Worm (Caenorhabditis elegans) whole organism, L4 larva: ENCODE results near the gene mks-3.

Experiments used
- F26F4.8 ChIP-seq: fragments of 200-800 bp; sonication (Bioruptor generic); conservative IDR thresholded peaks from 2 replicates; pipeline ENCODE4 v1.3.6; 2022; ENCODE audit warnings: missing genetic modification characterization, missing compliant biosample characterization
- F37D6.2 ChIP-seq: sonication (generic microtip); optimal IDR thresholded peaks from 2 replicates; lab custom pipeline; 2016; ENCODE audit warnings: mild to moderate bottlenecking, missing genetic modification characterization, missing compliant biosample characterization
- F44E2.7 ChIP-seq: fragments of 200-800 bp; sonication (Bioruptor generic); IDR thresholded peaks from 2 replicates; pipeline ENCODE4 v2.1.2; 2022; ENCODE audit warnings: missing genetic modification characterization, missing compliant biosample characterization
- Y75B8A.6 ChIP-seq: fragments of 200-800 bp; sonication (Bioruptor generic); IDR thresholded peaks from 2 replicates; pipeline ENCODE4 v1.3.6; 2022; ENCODE audit warnings: missing genetic modification reagents, missing genetic modification characterization, missing compliant biosample characterization
- aha-1 ChIP-seq: fragments of 150-350 bp; peaks from one replicate; lab custom pipeline; 2014; ENCODE audit warnings: missing biosample characterization, missing genetic modification characterization
- attf-4 ChIP-seq: sonication (generic microtip); optimal IDR thresholded peaks from 3 replicates; lab custom pipeline; 2017; ENCODE audit warnings: missing biosample characterization, missing genetic modification characterization
- ceh-28 ChIP-seq: fragments of 150-350 bp; optimal IDR thresholded peaks from 2 replicates; lab custom pipeline; 2014; ENCODE audit warnings: missing biosample characterization, missing genetic modification reagents, missing genetic modification characterization
- ceh-32 ChIP-seq: sonication (generic microtip); optimal IDR thresholded peaks from 2 replicates; lab custom pipeline; 2016; ENCODE audit warnings: mild to moderate bottlenecking, missing genetic modification characterization, missing compliant biosample characterization; ENCODE audit not compliant: poor library complexity
- ceh-62 ChIP-seq: sonication (generic microtip); optimal IDR thresholded peaks from 2 replicates; lab custom pipeline; 2017; ENCODE audit warnings: missing biosample characterization, missing genetic modification characterization
- ces-1 ChIP-seq: fragments of 150-350 bp; sonication (generic microtip); optimal IDR thresholded peaks from 4 replicates; lab custom pipeline; 2014; ENCODE audit warnings: missing biosample characterization, missing genetic modification reagents, missing genetic modification characterization
- cey-2 ChIP-seq: sonication (generic microtip); optimal IDR thresholded peaks from 3 replicates; lab custom pipeline; 2017; ENCODE audit warnings: missing genetic modification characterization, mild to moderate bottlenecking, missing compliant biosample characterization, antibody characterized with exemption, borderline replicate concordance; ENCODE audit not compliant: insufficient read depth
- ctbp-1 ChIP-seq: fragments of 200-800 bp; sonication (Bioruptor generic); IDR thresholded peaks from 2 replicates; pipeline ENCODE4 v1.3.6; 2022; ENCODE audit warnings: missing genetic modification reagents, missing genetic modification characterization, missing compliant biosample characterization
- daf-12 ChIP-seq: fragments of 150-350 bp; optimal IDR thresholded peaks from 2 replicates; lab custom pipeline; 2014; ENCODE audit warnings: missing biosample characterization, missing genetic modification reagents, missing genetic modification characterization
- daf-16 ChIP-seq, 3 experiments: sonication (generic microtip); optimal IDR thresholded peaks; 2 replicates each; lab custom pipeline; 2016 to 2017; ENCODE audit warnings: missing genetic modification characterization in 3 of 3, missing genetic modification reagents in 3 of 3, mild to moderate bottlenecking in 2 of 3, missing compliant biosample characterization in 2 of 3, missing biosample characterization in 1 of 3, moderate library complexity in 1 of 3
- daf-19 ChIP-seq: fragments of 200-800 bp; sonication (Bioruptor generic); conservative IDR thresholded peaks from 2 replicates; pipeline ENCODE4 v1.3.6; 2022; ENCODE audit warnings: missing genetic modification characterization, missing compliant biosample characterization
- dmd-6 ChIP-seq: fragments of 200-800 bp; sonication (Bioruptor generic); IDR thresholded peaks from 2 replicates; pipeline ENCODE4 v1.3.6; 2022; ENCODE audit warnings: missing genetic modification reagents, missing genetic modification characterization, missing compliant biosample characterization
- dmd-9 ChIP-seq: fragments of 200-800 bp; sonication (Bioruptor generic); IDR thresholded peaks from 2 replicates; pipeline ENCODE4 v1.3.6; 2022; ENCODE audit warnings: missing genetic modification reagents, missing genetic modification characterization, missing compliant biosample characterization
- dpl-1 ChIP-seq: fragments of 150-350 bp; optimal IDR thresholded peaks from 2 replicates; lab custom pipeline; 2014; ENCODE audit warnings: missing biosample characterization, missing genetic modification reagents, missing genetic modification characterization
- dve-1 ChIP-seq: sonication (generic microtip); optimal IDR thresholded peaks from 2 replicates; lab custom pipeline; 2017; ENCODE audit warnings: antibody characterized with exemption, mild to moderate bottlenecking, missing genetic modification characterization, missing compliant biosample characterization; ENCODE audit not compliant: insufficient read depth
- egl-43 ChIP-seq: fragments of 200-800 bp; sonication (Bioruptor generic); IDR thresholded peaks from 2 replicates; pipeline ENCODE4 v1.3.6; 2022; ENCODE audit warnings: missing genetic modification reagents, missing genetic modification characterization, missing compliant biosample characterization
- fkh-10 ChIP-seq: fragments of 150-350 bp; optimal IDR thresholded peaks from 2 replicates; lab custom pipeline; 2014; ENCODE audit warnings: missing biosample characterization, missing genetic modification reagents, missing genetic modification characterization
- hif-1 ChIP-seq, 2 experiments: sonication (generic microtip); optimal IDR thresholded peaks; 2 replicates each; lab custom pipeline; 2016 to 2017; ENCODE audit warnings: missing compliant biosample characterization in 2 of 2, missing genetic modification characterization in 2 of 2, missing genetic modification reagents in 2 of 2, missing genotype in 2 of 2, mild to moderate bottlenecking in 1 of 2
- hlh-30 ChIP-seq: sonication (generic microtip); optimal IDR thresholded peaks from 2 replicates; lab custom pipeline; 2017; ENCODE audit warnings: antibody characterized with exemption, mild to moderate bottlenecking, missing genetic modification characterization, missing compliant biosample characterization; ENCODE audit not compliant: insufficient read depth
- jun-1 ChIP-seq: fragments of 150-350 bp; optimal IDR thresholded peaks from 2 replicates; lab custom pipeline; 2014; ENCODE audit warnings: missing biosample characterization, missing genetic modification reagents, missing genetic modification characterization
- lin-13 ChIP-seq: fragments of 150-350 bp; optimal IDR thresholded peaks from 2 replicates; lab custom pipeline; 2014; ENCODE audit warnings: missing biosample characterization, missing genetic modification reagents, missing genetic modification characterization
- lin-15B ChIP-seq: fragments of 150-350 bp; sonication (generic microtip); optimal IDR thresholded peaks from 3 replicates; lab custom pipeline; 2014; ENCODE audit warnings: missing biosample characterization, missing genetic modification characterization
- lin-29 ChIP-seq: fragments of 200-800 bp; sonication (Bioruptor generic); IDR thresholded peaks from 2 replicates; pipeline ENCODE4 v1.3.6; 2022; ENCODE audit warnings: missing genetic modification reagents, missing genetic modification characterization, missing compliant biosample characterization
- lsy-2 ChIP-seq, 2 experiments: fragments of 150-350 bp in 1 of 2; sonication (generic microtip) in 1 of 2; optimal IDR thresholded peaks; 2 replicates each; lab custom pipeline; 2014 to 2017; ENCODE audit warnings: missing biosample characterization in 2 of 2, missing genetic modification characterization in 2 of 2
- madf-5 ChIP-seq, 2 experiments: fragments of 200-800 bp; sonication (Bioruptor generic); IDR thresholded peaks; 2 replicates each; pipeline ENCODE4 v1.3.6; 2022; ENCODE audit warnings: missing compliant biosample characterization in 2 of 2, missing genetic modification characterization in 2 of 2
- mep-1 ChIP-seq: fragments of 150-350 bp; sonication (generic microtip); optimal IDR thresholded peaks from 3 replicates; lab custom pipeline; 2014; ENCODE audit warnings: missing biosample characterization, missing genetic modification characterization
- mes-2 ChIP-seq: sonication (generic microtip); optimal IDR thresholded peaks from 2 replicates; lab custom pipeline; 2016; ENCODE audit warnings: missing genotype, mild to moderate bottlenecking, missing genetic modification characterization, missing compliant biosample characterization; ENCODE audit not compliant: poor library complexity, severe bottlenecking
- mxl-2 ChIP-seq: fragments of 200-800 bp; sonication (Bioruptor generic); conservative IDR thresholded peaks from 2 replicates; pipeline ENCODE4 v1.3.6; 2022; ENCODE audit warnings: missing genetic modification reagents, missing genetic modification characterization, missing compliant biosample characterization
- nhr-28 ChIP-seq: fragments of 150-350 bp; optimal IDR thresholded peaks from 2 replicates; lab custom pipeline; 2014; ENCODE audit warnings: missing biosample characterization, missing genetic modification characterization
- nhr-41 ChIP-seq: fragments of 200-800 bp; sonication (Bioruptor generic); IDR thresholded peaks from 2 replicates; pipeline ENCODE4 v1.3.6; 2022; ENCODE audit warnings: missing genetic modification reagents, missing genetic modification characterization, missing compliant biosample characterization
- php-3 ChIP-seq: fragments of 200-800 bp; sonication (Bioruptor generic); IDR thresholded peaks from 2 replicates; pipeline ENCODE4 v1.3.6; 2022; ENCODE audit warnings: missing genetic modification reagents, missing genetic modification characterization, missing compliant biosample characterization
- pqm-1 ChIP-seq: sonication (generic microtip); optimal IDR thresholded peaks from 2 replicates; lab custom pipeline; 2017; ENCODE audit warnings: missing biosample characterization, missing genetic modification characterization
- rbr-2 ChIP-seq: sonication (generic microtip); optimal IDR thresholded peaks from 2 replicates; lab custom pipeline; 2016; ENCODE audit warnings: missing genotype, missing genetic modification characterization, missing compliant biosample characterization
- set-16 ChIP-seq: fragments of 200-800 bp; sonication (Bioruptor generic); IDR thresholded peaks from 2 replicates; pipeline ENCODE4 v1.3.6; 2022; ENCODE audit warnings: missing genetic modification reagents, missing genetic modification characterization, missing compliant biosample characterization
- spr-3 ChIP-seq: fragments of 200-800 bp; sonication (Bioruptor generic); optimal IDR thresholded peaks from 2 replicates; lab custom pipeline; 2018; ENCODE audit warnings: mild to moderate bottlenecking, missing genetic modification characterization, missing compliant biosample characterization
- unc-130 ChIP-seq: sonication (generic microtip); optimal IDR thresholded peaks from 2 replicates; lab custom pipeline; 2016; ENCODE audit warnings: missing genetic modification reagents, missing genetic modification characterization, missing compliant biosample characterization
- unc-62 ChIP-seq, 3 experiments: fragments of 150-350 bp in 1 of 3; sonication (generic microtip); optimal IDR thresholded peaks in 2 of 3; peaks in 1 of 3; 1 replicate in 1 of 3; 2 replicates in 2 of 3; lab custom pipeline; 2014 to 2017; ENCODE audit warnings: missing biosample characterization in 3 of 3, missing genetic modification characterization in 3 of 3, missing genetic modification reagents in 3 of 3, missing genotype in 1 of 3

The mks-3 gene

DNA sequence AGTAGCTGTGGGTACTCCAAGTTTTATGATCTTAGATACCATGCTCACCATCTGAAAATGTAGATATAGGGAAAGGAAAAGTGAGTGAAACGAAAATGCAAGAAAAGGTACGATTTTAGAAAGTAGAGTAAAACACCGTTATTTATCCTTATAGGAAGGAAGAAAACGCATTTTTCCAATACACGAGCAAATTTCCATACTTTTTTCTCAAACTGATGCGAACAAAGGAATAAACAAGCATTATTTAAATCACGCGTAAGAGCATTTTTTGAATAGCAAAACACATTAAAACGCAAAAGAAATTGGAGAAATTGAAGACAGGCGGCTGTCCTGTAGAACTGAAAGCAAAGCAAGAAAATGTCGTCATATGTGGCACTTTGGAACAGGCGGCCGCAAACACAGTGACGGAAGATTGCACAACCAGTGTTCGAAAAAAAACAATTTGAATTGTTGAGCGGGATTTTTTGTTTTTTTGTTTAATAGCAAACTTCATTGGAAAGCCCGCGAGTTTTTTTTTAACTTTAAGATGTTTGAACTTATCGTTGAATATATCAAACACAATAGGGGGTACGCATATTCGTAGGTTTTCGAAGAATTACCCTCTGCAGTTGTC is 15.4 kb upstream of the mks-3 start, which contains the start of gene pgam-5:
Gene pgam-5, minus strand, starts transcription at position 51 of the 613 bp plus-strand sequence.
- TF ChIP-seq dpl-1 (GFP tag; lab: Kevin White, UChicago) (peak; percentile 30), mes-2 (peak; percentile 40), hif-1 (tag; optimal IDR thresholded peaks at IDR 0.05; lab: Kevin White, UChicago) (no peak)
- TF ChIP-seq, all 104 proteins: peak for 2

ce11 chrII:7594812-7595211 is 11.4 kb upstream of the mks-3 start, which contains the start of gene syd-1:
syd-1 (minus strand) TSS chrII:7594912.
- TF ChIP-seq aha-1 (tag; lab: Kevin White, UChicago), result no peak
- no peak for TF ChIP-seq madf-5 (GFP tag; IDR thresholded peaks at IDR 0.05; lab: Robert Waterston, UW)
- TF ChIP-seq lin-29, result no peak
- TF ChIP-seq cey-2 (tag; lab: Kevin White, UChicago), result no peak
- TF ChIP-seq dve-1 (tag; lab: Kevin White, UChicago), result no peak
- no peak for TF ChIP-seq egl-43 (GFP tag; lab: Robert Waterston, UW)
- no peak for TF ChIP-seq dmd-6 (GFP tag; lab: Robert Waterston, UW)
- no peak for TF ChIP-seq pqm-1
- no peak for TF ChIP-seq ceh-32 (tag; lab: Kevin White, UChicago)
- no peak for TF ChIP-seq daf-16 (GFP tag; optimal IDR thresholded peaks at IDR 0.05; lab: Kevin White, UChicago)
- no peak for TF ChIP-seq daf-16 (tag; optimal IDR thresholded peaks at IDR 0.05; lab: Kevin White, UChicago)
- TF ChIP-seq Y75B8A.6, result no peak
- TF ChIP-seq, all 104 proteins: peak for 0

ce11 chrII:7594262-7594661 is 10.8 kb upstream of the mks-3 start:
- TF ChIP-seq fkh-10 (GFP tag; lab: Kevin White, UChicago) (peak; percentile 61), ces-1 (peak; percentile 67), dmd-9 (GFP tag; lab: Robert Waterston, UW) (no peak)

DNA sequence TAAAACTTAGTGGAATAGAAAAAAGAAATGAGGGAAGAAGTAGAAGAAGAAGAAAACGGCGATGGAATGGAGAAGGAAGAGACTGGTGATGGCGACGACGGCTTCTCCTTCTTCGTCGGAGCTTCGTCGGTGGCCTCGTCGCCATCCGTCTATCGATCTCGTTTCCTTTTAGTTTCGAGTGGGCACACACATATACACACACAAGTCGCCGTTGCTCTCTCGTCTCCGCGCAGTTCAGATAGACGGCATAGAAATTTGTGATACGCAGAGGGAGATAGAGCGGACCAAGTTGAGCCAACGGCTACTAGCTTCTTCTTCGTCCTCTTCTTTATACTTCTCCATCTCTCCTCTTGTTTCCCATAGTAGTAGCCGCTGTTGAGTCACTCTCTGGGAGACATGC is 9.8 kb upstream of the mks-3 start:
- TF ChIP-seq ceh-28 (tag; lab: Kevin White, UChicago) (no peak), dmd-6 (GFP tag; lab: Robert Waterston, UW) (0 out of 2 replicates have a peak, but pooled peaks have one; percentile 12), nhr-41 (GFP tag; lab: Robert Waterston, UW) (no peak), daf-12 (no peak), hlh-30 (tag; lab: Kevin White, UChicago) (no peak), dpl-1 (GFP tag; lab: Kevin White, UChicago) (no peak), rbr-2 (tag; lab: Kevin White, UChicago) (peak; percentile 49), aha-1 (tag; lab: Kevin White, UChicago) (peak; percentile 94), fkh-10 (GFP tag; lab: Kevin White, UChicago) (peak; percentile 87), mep-1 (tag; lab: Kevin White, UChicago) (peak; percentile 25), spr-3 (no peak), F44E2.7 (no peak), unc-130 (GFP tag; lab: Kevin White, UChicago) (no peak), nhr-28 (tag; lab: Kevin White, UChicago) (no peak), mxl-2 (GFP tag; lab: Robert Waterston, UW) (no peak), lsy-2 (tag; optimal IDR thresholded peaks at IDR 0.05; lab: Kevin White, UChicago) (peak in 1 of 2 experiments; percentile 27), F26F4.8 (no peak), php-3 (no peak), unc-62 (GFP tag; optimal IDR thresholded peaks at IDR 0.05 in 1 of 2; lab: Kevin White, UChicago) (peak in 1 of 2 experiments; percentile 94), unc-62 (tag; optimal IDR thresholded peaks at IDR 0.05; lab: Kevin White, UChicago) (no peak), ces-1 (no peak), ctbp-1 (GFP tag; lab: Robert Waterston, UW) (peak; percentile 72; the same call in 1 of the 2 replicates), lin-15B (tag; lab: Kevin White, UChicago) (no peak), daf-19 (GFP tag; lab: Robert Waterston, UW) (no peak), mes-2 (peak; percentile 3), jun-1 (tag; lab: Kevin White, UChicago) (no peak), attf-4 (no peak), F37D6.2 (tag; lab: Kevin White, UChicago) (peak; percentile 80), set-16 (peak; percentile 54; the same call in 1 of the 2 replicates), daf-16 (GFP tag; optimal IDR thresholded peaks at IDR 0.05; lab: Kevin White, UChicago) (no peak), daf-16 (tag; optimal IDR thresholded peaks at IDR 0.05; lab: Kevin White, UChicago) (no peak), lin-13 (GFP tag; lab: Kevin White, UChicago) (no peak), ceh-62 (tag; lab: Kevin White, UChicago) (no peak), egl-43 (GFP tag; lab: Robert Waterston, UW) (0 out of 2 replicates have a peak, but pooled peaks have one; percentile 43)
